Worm (Caenorhabditis elegans): ENCODE data around the gene grl-22.

grl-22 gene

ce11 chrIII:5413680-5414079 lies at the start of gene grl-22:
TSS of gene grl-22 (minus strand) at chrIII:5414011.
- no peak for TF ChIP-seq fkh-8 (tag; optimal IDR thresholded peaks at IDR 0.05)
- TF ChIP-seq aha-1 (tag; optimal IDR thresholded peaks at IDR 0.05) = no peak
- TF ChIP-seq efl-1 (optimal IDR thresholded peaks at IDR 0.05) = no peak
- TF ChIP-seq efl-1 (GFP tag; optimal IDR thresholded peaks at IDR 0.05 in 1 of 2) = peak in 1 of 2 experiments; percentile 39
- TF ChIP-seq ceh-88 (GFP tag; IDR thresholded peaks at IDR 0.05) = no peak

- no peak for TF ChIP-seq fkh-4 (tag; optimal IDR thresholded peaks at IDR 0.05; ENCODE audit: borderline replicate concordance)
- no peak for TF ChIP-seq pax-3 (tag; optimal IDR thresholded peaks at IDR 0.05)
- no peak for TF ChIP-seq C04F5.9 (tag; optimal IDR thresholded peaks at IDR 0.05)
- no peak for TF ChIP-seq dpl-1 (GFP tag; optimal IDR thresholded peaks at IDR 0.05)
- TF ChIP-seq nhr-19 (GFP tag; conservative IDR thresholded peaks at IDR 0.05) = no peak
- no peak for TF ChIP-seq C34B4.2 (tag; optimal IDR thresholded peaks at IDR 0.05)
- TF ChIP-seq lin-35 (GFP tag; optimal IDR thresholded peaks at IDR 0.05) = no peak
- TF ChIP-seq mef-2 (tag; optimal IDR thresholded peaks at IDR 0.05) = no peak
- no peak for TF ChIP-seq ztf-11 (tag; optimal IDR thresholded peaks at IDR 0.05)
- TF ChIP-seq sox-4 (tag; optimal IDR thresholded peaks at IDR 0.05) = no peak
- TF ChIP-seq ceh-8 (GFP tag; optimal IDR thresholded peaks at IDR 0.05) = no peak
- TF ChIP-seq jun-1 (tag; optimal IDR thresholded peaks at IDR 0.05) = no peak
- no peak for TF ChIP-seq mep-1 (tag; optimal IDR thresholded peaks at IDR 0.05)
- no peak for TF ChIP-seq nhr-90 (tag; optimal IDR thresholded peaks at IDR 0.05; ENCODE audit: poor library complexity)
- TF ChIP-seq nhr-71 (tag; optimal IDR thresholded peaks at IDR 0.05) = no peak
Measured at ce11 chrIII:5461079-5461478, 47.3 kb upstream of the grl-22 start, which contains the start of gene F48E8.3. TSS of gene F48E8.3 (plus strand) at chrIII:5461379.

- TF ChIP-seq unc-30 (tag; optimal IDR thresholded peaks at IDR 0.05) (no peak), efl-1 (optimal IDR thresholded peaks at IDR 0.05) (no peak), efl-1 (GFP tag; optimal IDR thresholded peaks at IDR 0.05 in 1 of 2) (peak in 1 of 2 experiments; percentile 82), nhr-19 (GFP tag; conservative IDR thresholded peaks at IDR 0.05) (no peak), grh-1 (GFP tag; IDR thresholded peaks at IDR 0.05) (no peak), C04F5.9 (tag; optimal IDR thresholded peaks at IDR 0.05) (no peak), xbp-1 (tag; optimal IDR thresholded peaks at IDR 0.05) (no peak), hlh-4 (tag; optimal IDR thresholded peaks at IDR 0.05) (no peak)
Measured at ce11 chrIII:5453290-5453689, 39.5 kb upstream of the grl-22 start, which contains the start of gene F48E8.4. TSS of gene F48E8.4 (plus strand) at chrIII:5453590.

- TF ChIP-seq ceh-63 (GFP tag; optimal IDR thresholded peaks at IDR 0.05) (no peak), efl-1 (optimal IDR thresholded peaks at IDR 0.05) (no peak), efl-1 (GFP tag; optimal IDR thresholded peaks at IDR 0.05 in 1 of 2) (peak in 1 of 2 experiments; percentile 35)
Measured at ce11 chrIII:5450430-5450829, 36.6 kb upstream of the grl-22 start, which contains the start of gene paa-1. TSS of gene paa-1 (plus strand) at chrIII:5450730.

- TF ChIP-seq ceh-63 (GFP tag; optimal IDR thresholded peaks at IDR 0.05) = no peak
- TF ChIP-seq Y116A8C.19 (tag; optimal IDR thresholded peaks at IDR 0.05; ENCODE audit: borderline replicate concordance) = no peak
- no peak for TF ChIP-seq hlh-17 (GFP tag; optimal IDR thresholded peaks at IDR 0.05; ENCODE audit: borderline replicate concordance)
- no peak for TF ChIP-seq irx-1 (tag; optimal IDR thresholded peaks at IDR 0.05)
- peak; percentile 66 for TF ChIP-seq snu-23 (GFP tag; optimal IDR thresholded peaks at IDR 0.05)
- peak; percentile 33 for TF ChIP-seq isw-1 (GFP tag; IDR thresholded peaks at IDR 0.05)
- peak; percentile 80 for TF ChIP-seq lin-14 (GFP tag; optimal IDR thresholded peaks at IDR 0.05)
- TF ChIP-seq jun-1 (tag; optimal IDR thresholded peaks at IDR 0.05) = peak; percentile 3
- peak; percentile 65 to 69 for TF ChIP-seq lin-35 (GFP tag; optimal IDR thresholded peaks at IDR 0.05)
- no peak for TF ChIP-seq alr-1 (tag; optimal IDR thresholded peaks at IDR 0.05; ENCODE audit: borderline replicate concordance)
- no peak for TF ChIP-seq aha-1 (tag; optimal IDR thresholded peaks at IDR 0.05)
- TF ChIP-seq mab-9 (GFP tag; IDR thresholded peaks at IDR 0.05) = peak; percentile 81
- TF ChIP-seq C04F5.9 (tag; optimal IDR thresholded peaks at IDR 0.05) = no peak
- TF ChIP-seq zag-1 (tag; optimal IDR thresholded peaks at IDR 0.05) = no peak
- no peak for TF ChIP-seq hpl-2 (GFP tag; optimal IDR thresholded peaks at IDR 0.05)
- TF ChIP-seq nhr-19 (GFP tag; conservative IDR thresholded peaks at IDR 0.05) = 0 out of 2 replicates have a peak, but pooled peaks have one; percentile 36
- TF ChIP-seq lin-15B (tag; optimal IDR thresholded peaks at IDR 0.05) = peak; percentile 19
- TF ChIP-seq tbx-2 (tag; optimal IDR thresholded peaks at IDR 0.05) = peak; percentile 81
- TF ChIP-seq mdl-1 (tag; optimal IDR thresholded peaks at IDR 0.05) = peak in 1 of 2 experiments; percentile 34
- peak; percentile 67 for TF ChIP-seq fkh-8 (tag; optimal IDR thresholded peaks at IDR 0.05)
- TF ChIP-seq nhr-11 (tag; optimal IDR thresholded peaks at IDR 0.05) = no peak
- no peak for TF ChIP-seq nhr-237 (tag; optimal IDR thresholded peaks at IDR 0.05)
- TF ChIP-seq nhr-71 (tag; optimal IDR thresholded peaks at IDR 0.05) = peak; percentile 74
- TF ChIP-seq nhr-77 (tag; optimal IDR thresholded peaks at IDR 0.05) = peak; percentile 14
- peak; percentile 34 to 63 (median 62) for TF ChIP-seq dpl-1 (GFP tag; optimal IDR thresholded peaks at IDR 0.05)
- no peak for TF ChIP-seq elt-3 (tag; optimal IDR thresholded peaks at IDR 0.05)
- no peak for TF ChIP-seq C34B4.2 (tag; optimal IDR thresholded peaks at IDR 0.05)
Measured at ce11 chrIII:5449762-5450308, 36.0 kb upstream of the grl-22 start, which contains the start of gene F48E8.8. TSS of gene F48E8.8 (minus strand) at chrIII:5449812.

Data from whole organism, L1 larva.